Worm (Caenorhabditis elegans): ENCODE data around the gene oct-2.

- no peak for TF ChIP-seq unc-62 (GFP tag; optimal IDR thresholded peaks at IDR 0.05)
- no peak for TF ChIP-seq nhr-12 (tag; optimal IDR thresholded peaks at IDR 0.05)
- no peak for TF ChIP-seq pha-4 (tag; optimal IDR thresholded peaks at IDR 0.05)
These were observed 19.4 kb upstream of the oct-2 start, which contains the start of gene ZK455.5 for ce11 chrX:11326827-11327226.
